Worm (Caenorhabditis elegans): ENCODE results near the gene srv-26.

srv-26 gene

ce11 chrIV:6327363-6328015 lies 25.8 kb upstream of the srv-26 start (continued):
- TF ChIP-seq mes-2 (tag; optimal IDR thresholded peaks at IDR 0.05; ENCODE audit: poor library complexity, severe bottlenecking) (no peak), F26F4.8 (GFP tag; conservative IDR thresholded peaks at IDR 0.05) (no peak), cey-2 (tag; optimal IDR thresholded peaks at IDR 0.05; ENCODE audit: borderline replicate concordance, insufficient read depth) (no peak), hlh-30 (tag; optimal IDR thresholded peaks at IDR 0.05; ENCODE audit: insufficient read depth) (no peak), nhr-111 (GFP tag; optimal IDR thresholded peaks at IDR 0.05) (no peak)

ce11 chrIV:6326448-6326847 lies 24.8 kb upstream of the srv-26 start, which contains the start of gene lsm-8:
TSS of gene lsm-8 (plus strand) at chrIV:6326526.
- TF ChIP-seq gei-8 (GFP tag; optimal IDR thresholded peaks at IDR 0.05) (no peak), mes-2 (tag; optimal IDR thresholded peaks at IDR 0.05; ENCODE audit: poor library complexity, severe bottlenecking) (peak; percentile 15), nhr-237 (tag; optimal IDR thresholded peaks at IDR 0.05) (no peak), mep-1 (tag; optimal IDR thresholded peaks at IDR 0.05) (no peak), rbr-2 (tag; optimal IDR thresholded peaks at IDR 0.05) (no peak)

ce11 chrIV:6325772-6326171 lies 24.1 kb upstream of the srv-26 start:
- peak; percentile 51 for TF ChIP-seq F49E8.2 (tag; optimal IDR thresholded peaks at IDR 0.05; ENCODE audit: borderline replicate concordance)
- peak; percentile 3 for TF ChIP-seq Y5F2A.4 (GFP tag; optimal IDR thresholded peaks at IDR 0.05)
- no peak for TF ChIP-seq R02D3.7 (tag; optimal IDR thresholded peaks at IDR 0.05)
- no peak for TF ChIP-seq unc-39 (tag; optimal IDR thresholded peaks at IDR 0.05)
- TF ChIP-seq nhr-10 (tag; optimal IDR thresholded peaks at IDR 0.05) = no peak
- no peak for TF ChIP-seq nhr-41 (GFP tag; IDR thresholded peaks at IDR 0.05)
- TF ChIP-seq spr-3 (GFP tag; optimal IDR thresholded peaks at IDR 0.05) = peak; percentile 10
- peak; percentile 64 for TF ChIP-seq lin-38 (GFP tag; IDR thresholded peaks at IDR 0.05)
- TF ChIP-seq snpc-1.2 (GFP tag; IDR thresholded peaks at IDR 0.05) = peak; percentile 77
- TF ChIP-seq mxl-2 (GFP tag; conservative IDR thresholded peaks at IDR 0.05) = 0 out of 2 replicates have a peak, but pooled peaks have one; percentile 43
- no peak for TF ChIP-seq Y48G9A.11 (GFP tag; IDR thresholded peaks at IDR 0.05)
- TF ChIP-seq lin-1 (GFP tag; IDR thresholded peaks at IDR 0.05) = 0 out of 2 replicates have a peak, but pooled peaks have one; percentile 8
- peak; percentile 18; the same call in 1 of the 2 replicates for TF ChIP-seq pha-4 (GFP tag; IDR thresholded peaks at IDR 0.05)
- TF ChIP-seq pha-4 (tag; optimal IDR thresholded peaks at IDR 0.05) = no peak

- TF ChIP-seq ceh-28 (tag; optimal IDR thresholded peaks at IDR 0.05) = no peak
- TF ChIP-seq ztf-7 (tag; optimal IDR thresholded peaks at IDR 0.05) = peak; percentile 87
- TF ChIP-seq nhr-41 (GFP tag; IDR thresholded peaks at IDR 0.05) = peak; percentile 48; the same call in 1 of the 2 replicates
- no peak for TF ChIP-seq mxl-2 (GFP tag; conservative IDR thresholded peaks at IDR 0.05)
- TF ChIP-seq saeg-2 (GFP tag; IDR thresholded peaks at IDR 0.05) = peak; percentile 86
- TF ChIP-seq zfp-3 (GFP tag; conservative IDR thresholded peaks at IDR 0.05) = peak; percentile 90
- TF ChIP-seq zfp-2 (tag; optimal IDR thresholded peaks at IDR 0.05) = peak; percentile 99
- peak; percentile 98 for TF ChIP-seq T26A8.4 (GFP tag; IDR thresholded peaks at IDR 0.05)
- TF ChIP-seq nhr-77 (tag; optimal IDR thresholded peaks at IDR 0.05) = peak; percentile 81
- TF ChIP-seq F49E8.2 (tag; optimal IDR thresholded peaks at IDR 0.05; ENCODE audit: borderline replicate concordance) = peak; percentile 87
- TF ChIP-seq spr-3 (GFP tag; optimal IDR thresholded peaks at IDR 0.05) = peak; percentile 74
- no peak for TF ChIP-seq skn-1 (tag; optimal IDR thresholded peaks at IDR 0.05)
- peak; percentile 79 for TF ChIP-seq ceh-32 (tag; optimal IDR thresholded peaks at IDR 0.05; ENCODE audit: poor library complexity)
- peak; percentile 100 for TF ChIP-seq aha-1 (tag)
- peak; percentile 95 for TF ChIP-seq lin-1 (GFP tag; IDR thresholded peaks at IDR 0.05)
- peak; percentile 68; the same call in 1 of the 2 replicates for TF ChIP-seq D1046.2 (GFP tag; IDR thresholded peaks at IDR 0.05)
- no peak for TF ChIP-seq pqm-1 (tag; optimal IDR thresholded peaks at IDR 0.05)
- TF ChIP-seq nhr-6 (tag; optimal IDR thresholded peaks at IDR 0.05) = peak; percentile 93
- TF ChIP-seq ctbp-1 (GFP tag; IDR thresholded peaks at IDR 0.05) = peak; percentile 87
- no peak for TF ChIP-seq F44E2.7 (GFP tag; IDR thresholded peaks at IDR 0.05)
- TF ChIP-seq unc-39 (tag; optimal IDR thresholded peaks at IDR 0.05) = no peak
- peak; percentile 100 for TF ChIP-seq ZK546.5 (tag; optimal IDR thresholded peaks at IDR 0.05)
- no peak for TF ChIP-seq attf-4 (tag; optimal IDR thresholded peaks at IDR 0.05)
- TF ChIP-seq F10B5.3 (tag; optimal IDR thresholded peaks at IDR 0.05) = peak; percentile 88
- peak; percentile 31 for TF ChIP-seq nhr-76 (tag; optimal IDR thresholded peaks at IDR 0.05)
- TF ChIP-seq spr-1 (tag; optimal IDR thresholded peaks at IDR 0.05) = peak; percentile 92
- TF ChIP-seq pha-4 (GFP tag; IDR thresholded peaks at IDR 0.05) = peak; percentile 92
- no peak for TF ChIP-seq pha-4 (tag; optimal IDR thresholded peaks at IDR 0.05)
- TF ChIP-seq hlh-30 (tag; optimal IDR thresholded peaks at IDR 0.05; ENCODE audit: insufficient read depth) = peak; percentile 92
Observed at ce11 chrIV:6323654-6324224, 22.1 kb upstream of the srv-26 start, which contains the start of gene sqd-1. TSS of gene sqd-1 (plus strand) at chrIV:6324174.

Measured in whole organism, L4 larva.